Worm (Caenorhabditis elegans) whole organism, late embryonic: ENCODE results near the gene epg-3.
A peak's percentile ranks its signal among the peaks of the same experiment; 100 is the strongest.

ENCODE experiments used
- C38D4.7 ChIP-seq: fragments of 200-800 bp; sonication (Bioruptor generic); optimal IDR thresholded peaks from 2 replicates; lab custom pipeline; 2018; ENCODE audit warnings: mild to moderate bottlenecking, missing genetic modification characterization, moderate library complexity, missing compliant biosample characterization
- T23F11.4 ChIP-seq: fragments of 200-800 bp; sonication (Bioruptor generic); optimal IDR thresholded peaks from 2 replicates; lab custom pipeline; 2018; ENCODE audit warnings: mild to moderate bottlenecking, missing genetic modification characterization, missing compliant biosample characterization
- ahr-1 ChIP-seq: sonication (generic microtip); optimal IDR thresholded peaks from 2 replicates; lab custom pipeline; 2016; ENCODE audit warnings: missing genetic modification characterization, missing compliant biosample characterization
- ama-1 ChIP-seq: fragments of 150-350 bp; optimal IDR thresholded peaks from 2 replicates; lab custom pipeline; 2014
- ceh-14 ChIP-seq: sonication (generic microtip); optimal IDR thresholded peaks from 2 replicates; lab custom pipeline; 2016; ENCODE audit warnings: missing genotype, missing genetic modification characterization, missing compliant biosample characterization
- ceh-18 ChIP-seq: sonication (generic microtip); optimal IDR thresholded peaks from 2 replicates; lab custom pipeline; 2016; ENCODE audit warnings: missing genetic modification characterization, missing compliant biosample characterization
- ceh-2 ChIP-seq: sonication (generic microtip); optimal IDR thresholded peaks from 2 replicates; lab custom pipeline; 2016; ENCODE audit warnings: missing genotype, missing genetic modification characterization, missing compliant biosample characterization
- ceh-24 ChIP-seq: sonication (generic microtip); optimal IDR thresholded peaks from 2 replicates; lab custom pipeline; 2016; ENCODE audit warnings: mild to moderate bottlenecking, missing genetic modification characterization, missing compliant biosample characterization
- ceh-30 ChIP-seq: fragments of 150-350 bp; optimal IDR thresholded peaks from 2 replicates; lab custom pipeline; 2014; ENCODE audit warnings: missing biosample characterization, missing genetic modification characterization
- ceh-34 ChIP-seq: sonication (generic microtip); optimal IDR thresholded peaks from 2 replicates; lab custom pipeline; 2016; ENCODE audit warnings: mild to moderate bottlenecking, missing genetic modification characterization, missing compliant biosample characterization
- ceh-45 ChIP-seq: fragments of 200-800 bp; sonication (Bioruptor generic); IDR thresholded peaks from 2 replicates; pipeline ENCODE4 v1.3.6; 2022; ENCODE audit warnings: missing genetic modification reagents, missing genetic modification characterization, missing compliant biosample characterization
- ceh-48 ChIP-seq: sonication (generic microtip); optimal IDR thresholded peaks from 2 replicates; lab custom pipeline; 2016; ENCODE audit warnings: missing genetic modification characterization, inconsistent platforms, missing compliant biosample characterization
- ceh-9 ChIP-seq: sonication (generic microtip); optimal IDR thresholded peaks from 2 replicates; lab custom pipeline; 2016; ENCODE audit warnings: mild to moderate bottlenecking, missing genetic modification characterization, inconsistent platforms, missing compliant biosample characterization
- che-1 ChIP-seq: sonication (generic microtip); optimal IDR thresholded peaks from 2 replicates; lab custom pipeline; 2016; ENCODE audit warnings: mild to moderate bottlenecking, missing genetic modification characterization, missing compliant biosample characterization
- elt-2 ChIP-seq: sonication (generic microtip); optimal IDR thresholded peaks from 2 replicates; lab custom pipeline; 2016; ENCODE audit warnings: missing genetic modification reagents, missing genetic modification characterization, missing compliant biosample characterization
- ets-4 ChIP-seq: sonication (generic microtip); optimal IDR thresholded peaks from 2 replicates; lab custom pipeline; 2016; ENCODE audit warnings: missing genetic modification characterization, missing compliant biosample characterization
- eyg-1 ChIP-seq: sonication (generic microtip); optimal IDR thresholded peaks from 2 replicates; lab custom pipeline; 2016; ENCODE audit warnings: missing genotype, missing genetic modification characterization, missing compliant biosample characterization
- fkh-6 ChIP-seq: sonication (generic microtip); optimal IDR thresholded peaks from 2 replicates; lab custom pipeline; 2016; ENCODE audit warnings: missing genetic modification characterization, missing compliant biosample characterization
- hlh-13 ChIP-seq: fragments of 200-800 bp; sonication (Bioruptor generic); optimal IDR thresholded peaks from 2 replicates; lab custom pipeline; 2018; ENCODE audit warnings: mild to moderate bottlenecking, missing genetic modification characterization, missing compliant biosample characterization
- hlh-15 ChIP-seq: sonication (generic microtip); optimal IDR thresholded peaks from 2 replicates; lab custom pipeline; 2016; ENCODE audit warnings: missing genetic modification characterization, missing compliant biosample characterization
- lim-6 ChIP-seq: sonication (generic microtip); optimal IDR thresholded peaks from 2 replicates; lab custom pipeline; 2016; ENCODE audit warnings: missing genetic modification characterization, missing compliant biosample characterization
- madf-2 ChIP-seq: sonication (generic microtip); optimal IDR thresholded peaks from 2 replicates; lab custom pipeline; 2017; ENCODE audit warnings: missing genetic modification characterization, missing compliant biosample characterization
- mec-3 ChIP-seq: sonication (generic microtip); optimal IDR thresholded peaks from 2 replicates; lab custom pipeline; 2016; ENCODE audit warnings: borderline replicate concordance, missing genetic modification characterization, missing compliant biosample characterization
- nfya-1 ChIP-seq: sonication (generic microtip); optimal IDR thresholded peaks from 2 replicates; lab custom pipeline; 2017; ENCODE audit warnings: missing genetic modification characterization, mild to moderate bottlenecking, missing compliant biosample characterization, antibody characterized with exemption, moderate library complexity
- nhr-11 ChIP-seq: fragments of 150-350 bp; optimal IDR thresholded peaks from 2 replicates; lab custom pipeline; 2014; ENCODE audit warnings: missing biosample characterization, missing genetic modification characterization
- pag-3 ChIP-seq: sonication (generic microtip); optimal IDR thresholded peaks from 2 replicates; lab custom pipeline; 2016; ENCODE audit warnings: missing compliant biosample characterization, missing genetic modification characterization, borderline replicate concordance
- pat-9 ChIP-seq: fragments of 200-800 bp; sonication (Bioruptor generic); optimal IDR thresholded peaks from 2 replicates; lab custom pipeline; 2018; ENCODE audit warnings: mild to moderate bottlenecking, missing genetic modification characterization, moderate library complexity, missing compliant biosample characterization
- pax-1 ChIP-seq: fragments of 150-350 bp; optimal IDR thresholded peaks from 2 replicates; lab custom pipeline; 2014; ENCODE audit warnings: missing biosample characterization, missing genetic modification characterization
- pqm-1 ChIP-seq: sonication (generic microtip); optimal IDR thresholded peaks from 2 replicates; lab custom pipeline; 2016; ENCODE audit warnings: missing genetic modification characterization, missing compliant biosample characterization
- ref-2 ChIP-seq: sonication (generic microtip); optimal IDR thresholded peaks from 2 replicates; lab custom pipeline; 2016; ENCODE audit warnings: missing genetic modification characterization, missing compliant biosample characterization
- sox-2 ChIP-seq: fragments of 200-800 bp; sonication (Bioruptor generic); IDR thresholded peaks from 2 replicates; pipeline ENCODE4 v1.3.6; 2022; ENCODE audit warnings: missing genetic modification reagents, missing genetic modification characterization, missing compliant biosample characterization
- sox-4 ChIP-seq: sonication (generic microtip); optimal IDR thresholded peaks from 2 replicates; lab custom pipeline; 2017; ENCODE audit warnings: mild to moderate bottlenecking, missing genetic modification characterization, inconsistent platforms, missing compliant biosample characterization
- tbx-7 ChIP-seq: sonication (generic microtip); optimal IDR thresholded peaks from 2 replicates; lab custom pipeline; 2016; ENCODE audit warnings: missing genotype, missing genetic modification characterization, missing compliant biosample characterization
- unc-42 ChIP-seq: sonication (generic microtip); optimal IDR thresholded peaks from 2 replicates; lab custom pipeline; 2016; ENCODE audit warnings: missing genotype, missing genetic modification characterization, missing compliant biosample characterization
- unc-55 ChIP-seq: sonication (generic microtip); optimal IDR thresholded peaks from 2 replicates; lab custom pipeline; 2017; ENCODE audit warnings: missing biosample characterization, missing genetic modification reagents, missing genetic modification characterization
- unc-86 ChIP-seq: sonication (generic microtip); optimal IDR thresholded peaks from 2 replicates; lab custom pipeline; 2016; ENCODE audit warnings: missing genetic modification characterization, missing compliant biosample characterization
- ztf-16 ChIP-seq: sonication (generic microtip); optimal IDR thresholded peaks from 2 replicates; lab custom pipeline; 2017; ENCODE audit warnings: missing genetic modification characterization, missing compliant biosample characterization

The epg-3 gene

DNA sequence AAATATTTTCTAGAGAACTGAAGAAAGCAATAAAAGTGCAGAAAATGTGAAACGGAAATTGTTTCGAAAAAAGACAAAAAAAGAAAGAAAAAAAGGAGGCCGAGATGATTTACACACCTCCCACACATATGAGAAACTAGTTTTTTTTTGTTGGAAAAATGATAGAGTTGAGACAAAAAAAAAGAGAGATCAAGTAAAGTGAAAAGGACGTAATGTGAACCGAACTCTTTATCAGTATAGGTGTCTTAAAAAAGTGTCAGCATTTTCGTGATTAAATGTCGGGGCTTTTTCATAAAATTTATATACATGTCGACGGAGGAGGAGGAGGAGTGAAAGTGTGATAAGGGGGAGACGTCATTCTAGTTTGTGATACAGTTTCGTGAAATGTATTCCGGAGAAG is 24.8 kb downstream of the epg-3 start:
- TF ChIP-seq tbx-7 (tag; lab: Kevin White, UChicago) (no peak), madf-2 (tag; lab: Kevin White, UChicago) (no peak), ama-1 (no peak), ets-4 (tag; lab: Kevin White, UChicago) (no peak), elt-2 (tag; lab: Kevin White, UChicago) (peak; percentile 10), ceh-14 (no peak), lim-6 (no peak), che-1 (tag; lab: Kevin White, UChicago) (no peak)

ce11 chrIII:12960705-12961104 is 26.2 kb downstream of the epg-3 start:
- TF ChIP-seq ceh-34 (tag; lab: Kevin White, UChicago) (no peak), sox-4 (no peak), T23F11.4 (GFP tag; lab: Kevin White, UChicago) (no peak), C38D4.7 (GFP tag; lab: Kevin White, UChicago) (no peak), ceh-48 (tag; lab: Kevin White, UChicago) (no peak), ztf-16 (tag; lab: Kevin White, UChicago) (no peak), ref-2 (tag; lab: Kevin White, UChicago) (no peak)

ce11 chrIII:12966895-12967294 is 32.4 kb downstream of the epg-3 start, which contains the start of gene ttm-1:
Gene ttm-1 (minus strand): TSS chrIII:12966995.
- TF ChIP-seq pqm-1 (tag; lab: Kevin White, UChicago) = no peak
- TF ChIP-seq madf-2 (tag; lab: Kevin White, UChicago) = no peak
- TF ChIP-seq sox-2 (GFP tag; lab: Robert Waterston, UW) = no peak
- TF ChIP-seq ceh-24 = no peak
- no peak for TF ChIP-seq unc-55 (GFP tag; lab: Kevin White, UChicago)
- no peak for TF ChIP-seq hlh-15
- no peak for TF ChIP-seq sox-4
- TF ChIP-seq nfya-1 = no peak
- TF ChIP-seq T23F11.4 (GFP tag; lab: Kevin White, UChicago) = no peak
- TF ChIP-seq ceh-14 = no peak
- TF ChIP-seq ahr-1 (tag; lab: Kevin White, UChicago) = no peak
- no peak for TF ChIP-seq elt-2 (tag; lab: Kevin White, UChicago)
- TF ChIP-seq fkh-6 (tag; lab: Kevin White, UChicago) = no peak
- no peak for TF ChIP-seq pag-3 (tag; lab: Kevin White, UChicago)
- TF ChIP-seq hlh-13 (GFP tag; lab: Kevin White, UChicago) = no peak
- no peak for TF ChIP-seq ref-2 (tag; lab: Kevin White, UChicago)
- no peak for TF ChIP-seq pax-1 (tag; lab: Kevin White, UChicago)
- no peak for TF ChIP-seq mec-3

DNA sequence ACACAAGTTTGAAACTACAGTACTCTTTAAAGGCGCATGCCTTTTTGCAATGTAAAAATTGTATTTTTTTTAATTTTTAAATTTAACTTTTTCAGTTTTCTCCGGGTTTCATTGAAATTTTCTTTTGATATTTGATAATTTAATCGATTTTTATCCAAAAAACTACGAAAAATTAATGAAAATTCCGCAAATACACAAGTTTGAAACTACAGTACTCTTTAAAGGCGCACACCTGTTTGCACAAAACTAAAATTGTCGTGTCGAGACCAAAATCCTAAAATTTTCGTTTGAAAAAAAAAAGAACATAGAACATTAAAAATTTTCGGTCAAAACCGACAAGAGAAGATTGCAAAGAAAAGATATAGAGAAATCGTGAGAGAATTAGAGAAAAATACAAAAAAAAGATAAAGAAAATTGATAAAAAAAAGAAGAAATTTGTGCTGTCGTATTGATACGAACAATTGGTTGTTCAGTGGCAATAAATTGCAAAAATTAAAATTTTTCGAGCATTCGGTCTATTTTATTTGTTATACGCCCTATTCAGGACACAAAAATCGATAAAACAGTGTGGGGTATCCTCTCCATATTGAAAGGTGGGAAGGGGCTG is 33.0 kb downstream of the epg-3 start:
- TF ChIP-seq unc-42 (tag; lab: Kevin White, UChicago) (no peak), ceh-30 (tag; lab: Kevin White, UChicago) (no peak), elt-2 (tag; lab: Kevin White, UChicago) (peak; percentile 64)

DNA sequence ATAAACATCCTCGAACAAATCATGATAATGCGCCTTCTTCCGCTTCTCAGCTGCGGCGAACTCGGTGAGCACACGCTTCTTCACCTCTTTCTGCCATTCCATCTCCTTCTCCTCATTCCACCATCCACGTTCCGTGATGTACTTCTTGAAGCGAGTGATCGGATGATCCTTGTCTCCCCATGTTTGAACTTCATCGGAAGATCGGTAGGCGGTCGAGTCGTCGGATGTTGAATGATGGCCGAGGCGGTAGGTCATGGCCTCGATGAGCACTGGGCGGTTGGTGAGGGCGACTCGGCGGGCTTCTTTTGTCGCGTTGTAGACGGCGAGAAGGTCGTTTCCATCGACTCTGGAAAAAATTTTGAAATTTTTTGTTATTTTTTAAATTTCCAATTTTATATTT is 33.8 kb downstream of the epg-3 start:
- no peak for TF ChIP-seq unc-55 (GFP tag; lab: Kevin White, UChicago)
- no peak for TF ChIP-seq elt-2 (tag; lab: Kevin White, UChicago)
- TF ChIP-seq nhr-11 = no peak
- TF ChIP-seq unc-86 (tag; lab: Kevin White, UChicago) = no peak
- TF ChIP-seq ceh-18 = no peak
- TF ChIP-seq ceh-14 = no peak
- no peak for TF ChIP-seq ztf-16 (tag; lab: Kevin White, UChicago)
- TF ChIP-seq eyg-1 (tag; lab: Kevin White, UChicago) = no peak
- no peak for TF ChIP-seq sox-2 (GFP tag; lab: Robert Waterston, UW)
- no peak for TF ChIP-seq ceh-2 (tag; lab: Kevin White, UChicago)
- TF ChIP-seq madf-2 (tag; lab: Kevin White, UChicago) = no peak
- no peak for TF ChIP-seq ceh-45 (GFP tag; lab: Robert Waterston, UW)
- TF ChIP-seq pat-9 (tag; lab: Kevin White, UChicago) = no peak
- no peak for TF ChIP-seq ceh-9 (tag; lab: Kevin White, UChicago)
- TF ChIP-seq, all 69 proteins: peak for 0
